Fruit fly (Drosophila melanogaster) whole organism, embryonic: Measurements from ENCODE around the gene CG31103.

Experiments
- Adf1 ChIP-seq: fragments of 200-800 bp; sonication (Bioruptor generic); IDR thresholded peaks from 2 replicates; pipeline ENCODE4 v1.3.6; 2022; ENCODE audit warnings: missing biosample characterization, missing genetic modification characterization
- Bdp1 ChIP-seq: fragments of 200-800 bp; sonication (Bioruptor generic); optimal IDR thresholded peaks from 3 replicates; lab custom pipeline; 2016; ENCODE audit warnings: missing biosample characterization, missing genetic modification characterization
- Bgb ChIP-seq: fragments of 200-800 bp; sonication (Bioruptor generic); IDR thresholded peaks from 2 replicates; pipeline ENCODE4 v1.3.6; 2022; ENCODE audit warnings: missing biosample characterization, missing genetic modification characterization; ENCODE audit not compliant: partially characterized antibody
- CG10462 ChIP-seq: fragments of 200-800 bp; sonication (Bioruptor generic); optimal IDR thresholded peaks from 2 replicates; lab custom pipeline; 2016; ENCODE audit warnings: missing biosample characterization, missing genetic modification characterization
- CG10979 ChIP-seq: fragments of 200-800 bp; sonication (Bioruptor generic); optimal IDR thresholded peaks from 2 replicates; lab custom pipeline; 2018; ENCODE audit warnings: missing biosample characterization, mild to moderate bottlenecking, missing genetic modification characterization, moderate library complexity
- CG11695 ChIP-seq: fragments of 200-800 bp; sonication (Bioruptor generic); IDR thresholded peaks from 3 replicates; pipeline ENCODE4 v1.3.6; 2022; ENCODE audit warnings: missing biosample characterization, missing genetic modification characterization
- CG13775 ChIP-seq: fragments of 200-800 bp; sonication (Bioruptor generic); optimal IDR thresholded peaks from 3 replicates; lab custom pipeline; 2017; ENCODE audit warnings: missing biosample characterization, mild to moderate bottlenecking, missing genetic modification characterization
- CG14667 ChIP-seq: fragments of 200-800 bp; sonication (Bioruptor generic); IDR thresholded peaks from 2 replicates; pipeline ENCODE4 v1.3.6; 2022; ENCODE audit warnings: missing biosample characterization, missing genetic modification characterization
- CG15011 ChIP-seq: fragments of 200-800 bp; sonication (Bioruptor generic); optimal IDR thresholded peaks from 3 replicates; lab custom pipeline; 2018; ENCODE audit warnings: missing biosample characterization, mild to moderate bottlenecking, missing genetic modification characterization
- CG18599 ChIP-seq: fragments of 200-800 bp; sonication (Bioruptor generic); optimal IDR thresholded peaks from 3 replicates; lab custom pipeline; 2017; ENCODE audit warnings: missing biosample characterization, missing genetic modification characterization, mild to moderate bottlenecking, moderate library complexity, missing genetic modification reagents
- CG2202 ChIP-seq: fragments of 200-800 bp; sonication (Bioruptor generic); optimal IDR thresholded peaks from 2 replicates; lab custom pipeline; 2018; ENCODE audit warnings: missing biosample characterization, mild to moderate bottlenecking, missing genetic modification characterization
- CG33213 ChIP-seq: fragments of 200-800 bp; sonication (Bioruptor generic); optimal IDR thresholded peaks from 3 replicates; lab custom pipeline; 2016; ENCODE audit warnings: missing biosample characterization, missing genetic modification characterization
- CG7745 ChIP-seq: fragments of 200-800 bp; sonication (Bioruptor generic); optimal IDR thresholded peaks from 2 replicates; lab custom pipeline; 2018; ENCODE audit warnings: missing biosample characterization, mild to moderate bottlenecking, missing genetic modification characterization, moderate library complexity
- CG7928 ChIP-seq: fragments of 200-800 bp; sonication (Bioruptor generic); optimal IDR thresholded peaks from 2 replicates; lab custom pipeline; 2017; ENCODE audit warnings: missing biosample characterization, mild to moderate bottlenecking, missing genetic modification characterization
- CG8359 ChIP-seq: fragments of 200-800 bp; sonication (Bioruptor generic); optimal IDR thresholded peaks from 2 replicates; lab custom pipeline; 2017; ENCODE audit warnings: missing biosample characterization, mild to moderate bottlenecking, missing genetic modification characterization, borderline replicate concordance
- CG9437 ChIP-seq: fragments of 200-800 bp; sonication (Bioruptor generic); optimal IDR thresholded peaks from 2 replicates; lab custom pipeline; 2018; ENCODE audit warnings: missing biosample characterization, mild to moderate bottlenecking, missing genetic modification characterization
- CG9727 ChIP-seq: fragments of 200-800 bp; sonication (Bioruptor generic); optimal IDR thresholded peaks from 3 replicates; lab custom pipeline; 2017; ENCODE audit warnings: missing biosample characterization, mild to moderate bottlenecking, missing genetic modification characterization
- CG9817 ChIP-seq: fragments of 200-800 bp; sonication (Bioruptor generic); optimal IDR thresholded peaks from 2 replicates; lab custom pipeline; 2018; ENCODE audit warnings: missing biosample characterization, mild to moderate bottlenecking, missing genetic modification characterization, moderate library complexity
- Dll ChIP-seq: fragments of 200-800 bp; sonication (Bioruptor generic); IDR thresholded peaks from 4 replicates; pipeline ENCODE4 v1.3.6; 2022; ENCODE audit warnings: missing biosample characterization, missing genetic modification characterization; ENCODE audit not compliant: partially characterized antibody
- Gug ChIP-seq: fragments of 200-800 bp; sonication (Bioruptor generic); IDR thresholded peaks from 4 replicates; pipeline ENCODE4 v1.3.6; 2022; ENCODE audit warnings: missing biosample characterization, missing genetic modification characterization
- H15 ChIP-seq: fragments of 200-800 bp; sonication (Bioruptor generic); IDR thresholded peaks from 3 replicates; pipeline ENCODE4 v1.3.6; 2022; ENCODE audit warnings: missing biosample characterization, missing genetic modification characterization
- HLH4C ChIP-seq: fragments of 200-800 bp; sonication (Bioruptor generic); IDR thresholded peaks from 3 replicates; pipeline ENCODE4 v1.3.6; 2022; ENCODE audit warnings: missing biosample characterization, missing genetic modification characterization; ENCODE audit not compliant: partially characterized antibody
- Myb ChIP-seq: fragments of 200-800 bp; sonication (Bioruptor generic); optimal IDR thresholded peaks from 2 replicates; lab custom pipeline; 2016; ENCODE audit warnings: missing biosample characterization, missing genetic modification characterization
- NC2β ChIP-seq: fragments of 200-800 bp; sonication (Bioruptor generic); optimal IDR thresholded peaks from 2 replicates; lab custom pipeline; 2016; ENCODE audit warnings: missing biosample characterization, missing genetic modification characterization
- Oaz ChIP-seq: fragments of 200-800 bp; sonication (Bioruptor generic); IDR thresholded peaks from 2 replicates; pipeline ENCODE4 v1.3.6; 2022; ENCODE audit warnings: missing biosample characterization, missing genetic modification characterization
- Oli ChIP-seq: fragments of 200-800 bp; sonication (Bioruptor generic); optimal IDR thresholded peaks from 2 replicates; lab custom pipeline; 2018; ENCODE audit warnings: missing biosample characterization, mild to moderate bottlenecking, missing genetic modification characterization, moderate library complexity
- Rfx ChIP-seq: fragments of 200-800 bp; sonication (Bioruptor generic); IDR thresholded peaks from 2 replicates; pipeline ENCODE4 v1.3.6; 2022; ENCODE audit warnings: missing biosample characterization, missing genetic modification characterization
- Side ChIP-seq: fragments of 200-800 bp; sonication (Bioruptor generic); optimal IDR thresholded peaks from 2 replicates; lab custom pipeline; 2016; ENCODE audit warnings: missing biosample characterization, missing genetic modification characterization
- Sin3A ChIP-seq: fragments of >200 bp; optimal IDR thresholded peaks from 2 replicates; lab custom pipeline; 2018
- Sox100B ChIP-seq: fragments of 200-800 bp; sonication (Bioruptor generic); optimal IDR thresholded peaks from 3 replicates; lab custom pipeline; 2018; ENCODE audit warnings: missing biosample characterization, mild to moderate bottlenecking, missing genetic modification characterization
- ato ChIP-seq: fragments of 200-800 bp; sonication (Bioruptor generic); IDR thresholded peaks from 2 replicates; pipeline ENCODE4 v1.3.6; 2022; ENCODE audit warnings: missing biosample characterization, missing genetic modification characterization; ENCODE audit not compliant: partially characterized antibody
- bab2 ChIP-seq: fragments of 200-800 bp; sonication (Bioruptor generic); optimal IDR thresholded peaks from 2 replicates; lab custom pipeline; 2016; ENCODE audit warnings: missing biosample characterization, missing genetic modification characterization
- bowl ChIP-seq: fragments of 200-800 bp; sonication (Bioruptor generic); IDR thresholded peaks from 2 replicates; pipeline ENCODE4 v1.3.6; 2022; ENCODE audit warnings: missing biosample characterization, missing genetic modification characterization
- bsh ChIP-seq, 2 experiments: fragments of 200-800 bp; sonication (Bioruptor generic); optimal IDR thresholded peaks; 2 replicates each; lab custom pipeline; 2017 to 2018; ENCODE audit warnings: mild to moderate bottlenecking in 2 of 2, missing biosample characterization in 2 of 2, missing genetic modification characterization in 2 of 2, moderate library complexity in 1 of 2
- chinmo ChIP-seq: fragments of 200-800 bp; sonication (Bioruptor generic); IDR thresholded peaks from 4 replicates; pipeline ENCODE4 v1.3.6; 2022; ENCODE audit warnings: missing biosample characterization, missing genetic modification characterization; ENCODE audit not compliant: partially characterized antibody
- crc ChIP-seq: fragments of 200-800 bp; sonication (Bioruptor generic); optimal IDR thresholded peaks from 2 replicates; lab custom pipeline; 2016; ENCODE audit warnings: missing biosample characterization, missing genetic modification characterization
- disco-r ChIP-seq: fragments of 200-800 bp; sonication (Bioruptor generic); optimal IDR thresholded peaks from 2 replicates; lab custom pipeline; 2016; ENCODE audit warnings: missing biosample characterization, missing genetic modification characterization
- ems ChIP-seq: fragments of 200-800 bp; sonication (Bioruptor generic); optimal IDR thresholded peaks from 3 replicates; lab custom pipeline; 2016; ENCODE audit warnings: missing biosample characterization, missing genetic modification characterization
- hkb ChIP-seq, 2 experiments: fragments of 200-800 bp in 1 of 2; fragments of >200 bp in 1 of 2; sonication (Bioruptor generic) in 1 of 2; IDR thresholded peaks in 1 of 2; optimal IDR thresholded peaks in 1 of 2; 2 replicates each; pipeline versions ENCODE4 v1.3.6 to Lab custom; 2017 to 2022; ENCODE audit warnings: missing biosample characterization in 1 of 2, missing genetic modification characterization in 1 of 2
- lab ChIP-seq: fragments of 200-800 bp; sonication (Bioruptor generic); optimal IDR thresholded peaks from 3 replicates; lab custom pipeline; 2017; ENCODE audit warnings: missing biosample characterization, missing genetic modification characterization, mild to moderate bottlenecking, moderate library complexity, missing genetic modification reagents
- mam ChIP-seq: fragments of 200-800 bp; sonication (Bioruptor generic); optimal IDR thresholded peaks from 3 replicates; lab custom pipeline; 2016; ENCODE audit warnings: missing biosample characterization, missing genetic modification characterization
- mirr ChIP-seq: fragments of 200-800 bp; sonication (Bioruptor generic); optimal IDR thresholded peaks from 3 replicates; lab custom pipeline; 2018; ENCODE audit warnings: missing biosample characterization, mild to moderate bottlenecking, missing genetic modification characterization
- nerfin-1 ChIP-seq: fragments of 200-800 bp; sonication (Bioruptor generic); optimal IDR thresholded peaks from 3 replicates; lab custom pipeline; 2019; ENCODE audit warnings: missing biosample characterization, mild to moderate bottlenecking, missing genetic modification characterization, moderate library complexity
- pita ChIP-seq: fragments of 200-800 bp; sonication (Bioruptor generic); optimal IDR thresholded peaks from 2 replicates; lab custom pipeline; 2017; ENCODE audit warnings: missing biosample characterization, mild to moderate bottlenecking, missing genetic modification characterization
- pnt ChIP-seq: fragments of 200-800 bp; sonication (Bioruptor generic); optimal IDR thresholded peaks from 3 replicates; lab custom pipeline; 2016; ENCODE audit warnings: missing biosample characterization, missing genetic modification characterization
- sd ChIP-seq: fragments of 200-800 bp; sonication (Bioruptor generic); optimal IDR thresholded peaks from 3 replicates; lab custom pipeline; 2018; ENCODE audit warnings: missing biosample characterization, mild to moderate bottlenecking, missing genetic modification characterization, moderate library complexity
- sens ChIP-seq: fragments of 200-800 bp; sonication (Bioruptor generic); peaks from one replicate; lab custom pipeline; 2016; ENCODE audit warnings: missing biosample characterization, missing genetic modification characterization
- wek ChIP-seq: fragments of 200-800 bp; sonication (Bioruptor generic); optimal IDR thresholded peaks from 3 replicates; lab custom pipeline; 2018; ENCODE audit warnings: missing biosample characterization, mild to moderate bottlenecking, missing genetic modification characterization, moderate library complexity
- zen2 ChIP-seq: fragments of 200-800 bp; sonication (Bioruptor generic); IDR thresholded peaks from 3 replicates; pipeline ENCODE4 v1.3.6; 2022; ENCODE audit warnings: missing biosample characterization, missing genetic modification characterization; ENCODE audit not compliant: partially characterized antibody

CG31103 gene

DNA sequence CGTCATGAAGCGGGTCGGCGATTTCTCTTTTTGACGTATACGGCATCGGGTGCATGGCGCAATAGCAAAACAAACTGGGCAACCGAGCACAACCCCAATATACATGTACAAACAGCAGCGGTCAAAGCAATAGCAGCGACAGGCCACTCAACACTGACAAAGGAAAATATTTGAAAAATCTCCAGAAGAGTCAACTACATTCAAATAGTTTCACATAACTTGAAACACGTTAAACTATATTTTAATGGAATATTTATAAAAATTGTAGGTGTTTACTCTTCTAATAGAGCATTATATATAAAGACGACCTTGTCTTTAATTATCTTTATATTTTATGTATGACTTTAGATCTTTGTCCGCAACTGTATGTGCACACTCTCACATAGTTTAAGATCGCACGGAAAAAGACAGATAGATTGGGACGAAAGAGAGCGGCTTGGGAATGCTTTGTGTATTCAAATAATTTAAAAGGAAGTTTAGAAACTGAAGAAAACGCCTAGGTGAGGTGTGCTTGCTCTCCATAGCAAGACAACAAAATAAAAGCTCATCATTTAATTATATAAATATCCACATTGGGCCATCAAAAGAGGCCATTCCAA is 11.6 kb upstream of the CG31103 start (continued):
- peak; percentile 55 for TF ChIP-seq CG14667 (GFP tag; lab: Robert Waterston, UW)
- TF ChIP-seq pnt: peak; percentile 23
- TF ChIP-seq bowl (GFP tag; lab: Robert Waterston, UW): no peak
- TF ChIP-seq Rfx (GFP tag; lab: Robert Waterston, UW): peak; percentile 66
- TF ChIP-seq Sox100B: peak; percentile 83
- peak; percentile 12 for TF ChIP-seq CG10462
- peak; percentile 58; the same call in 2 of the 3 replicates for TF ChIP-seq H15 (GFP tag; lab: Robert Waterston, UW)
- peak; percentile 55 for TF ChIP-seq CG13775 (GFP tag; lab: Kevin White, UChicago)
- TF ChIP-seq CG18599 (GFP tag; lab: Kevin White, UChicago): peak; percentile 74
- TF ChIP-seq ems (GFP tag; lab: Kevin White, UChicago): peak; percentile 43
- TF ChIP-seq CG9817 (tag; lab: Kevin White, UChicago): peak; percentile 62
- TF ChIP-seq CG15011: peak; percentile 60
- TF ChIP-seq Adf1 (GFP tag; lab: Robert Waterston, UW): no peak
- no peak for TF ChIP-seq chinmo (GFP tag; lab: Robert Waterston, UW)
- no peak for TF ChIP-seq hkb (optimal IDR thresholded peaks at IDR 0.05; lab: Kevin White, UChicago)
- peak; percentile 83 for TF ChIP-seq hkb (GFP tag; IDR thresholded peaks at IDR 0.05; lab: Robert Waterston, UW)
- no peak for TF ChIP-seq disco-r (GFP tag; lab: Kevin White, UChicago)
- peak; percentile 86 for TF ChIP-seq CG11695 (GFP tag; lab: Robert Waterston, UW)
- no peak for TF ChIP-seq HLH4C (GFP tag; lab: Robert Waterston, UW)
- TF ChIP-seq CG33213: no peak
- TF ChIP-seq NC2β (GFP tag; lab: Kevin White, UChicago): no peak
- no peak for TF ChIP-seq Myb (GFP tag; lab: Kevin White, UChicago)
- peak; percentile 35; the same call in 1 of the 4 replicates for TF ChIP-seq Gug (GFP tag; lab: Robert Waterston, UW)
- no peak for TF ChIP-seq Dll (GFP tag; lab: Robert Waterston, UW)
- TF ChIP-seq Oaz (GFP tag; lab: Robert Waterston, UW): peak; percentile 50
- TF ChIP-seq Oli: peak; percentile 86
- TF ChIP-seq CG7745 (tag; lab: Kevin White, UChicago): no peak
- no peak for TF ChIP-seq ato (GFP tag; lab: Robert Waterston, UW)
- TF ChIP-seq Side (GFP tag; lab: Kevin White, UChicago): peak; percentile 33
- peak; percentile 45 for TF ChIP-seq CG2202 (tag; lab: Kevin White, UChicago)
- TF ChIP-seq Sin3A (lab: Kevin White, UChicago): no peak
- TF ChIP-seq nerfin-1 (tag; lab: Kevin White, UChicago): peak; percentile 67
- peak; percentile 80 for TF ChIP-seq CG10979 (tag; lab: Kevin White, UChicago)
- TF ChIP-seq mam (GFP tag; lab: Kevin White, UChicago): peak; percentile 36
- TF ChIP-seq crc (GFP tag; lab: Kevin White, UChicago): no peak
- TF ChIP-seq bab2 (GFP tag; lab: Kevin White, UChicago): peak; percentile 47
- TF ChIP-seq Bdp1: no peak
- peak; percentile 75 for TF ChIP-seq lab (GFP tag; lab: Kevin White, UChicago)
- no peak for TF ChIP-seq pita (GFP tag; lab: Kevin White, UChicago)
- peak; percentile 40 for TF ChIP-seq CG8359 (GFP tag; lab: Kevin White, UChicago)
- TF ChIP-seq CG9437 (GFP tag; lab: Kevin White, UChicago): peak; percentile 58
- TF ChIP-seq sens: peak; percentile 91
- TF ChIP-seq wek (GFP tag; lab: Kevin White, UChicago): peak; percentile 44
- peak; percentile 4 for TF ChIP-seq CG7928 (GFP tag; lab: Kevin White, UChicago)
- peak; percentile 70 for TF ChIP-seq CG9727 (GFP tag; lab: Kevin White, UChicago)
- TF ChIP-seq bsh (GFP tag; optimal IDR thresholded peaks at IDR 0.05; lab: Kevin White, UChicago): peak; percentile 75 to 82
- TF ChIP-seq zen2 (GFP tag; lab: Robert Waterston, UW): no peak
- no peak for TF ChIP-seq Bgb (GFP tag; lab: Robert Waterston, UW)
- peak; percentile 32 for TF ChIP-seq sd (tag; lab: Kevin White, UChicago)
- TF ChIP-seq mirr (GFP tag; lab: Kevin White, UChicago): no peak
